Fruit fly (Drosophila melanogaster) whole organism, prepupa: Measurements from ENCODE around the gene d-cup.

Experiments
- CG11902 ChIP-seq: fragments of 200-800 bp; sonication (Bioruptor generic); optimal IDR thresholded peaks from 3 replicates; lab custom pipeline; 2016; ENCODE audit warnings: missing biosample characterization, missing genetic modification characterization
- CG16779 ChIP-seq: fragments of 200-800 bp; sonication (Bioruptor generic); optimal IDR thresholded peaks from 3 replicates; lab custom pipeline; 2017; ENCODE audit warnings: missing biosample characterization, mild to moderate bottlenecking, missing genetic modification characterization
- CG32006 ChIP-seq: fragments of 200-800 bp; sonication (Bioruptor generic); optimal IDR thresholded peaks from 3 replicates; lab custom pipeline; 2017; ENCODE audit warnings: missing biosample characterization, mild to moderate bottlenecking, missing genetic modification characterization
- CG34406 ChIP-seq: fragments of 200-800 bp; sonication (Bioruptor generic); optimal IDR thresholded peaks from 3 replicates; lab custom pipeline; 2016; ENCODE audit warnings: missing biosample characterization, missing genetic modification characterization
- CG4318 ChIP-seq: fragments of 200-800 bp; sonication (Bioruptor generic); optimal IDR thresholded peaks from 3 replicates; lab custom pipeline; 2017; ENCODE audit warnings: missing biosample characterization, mild to moderate bottlenecking, missing genetic modification characterization
- CG6163 ChIP-seq: fragments of 200-800 bp; sonication (Bioruptor generic); IDR thresholded peaks from 3 replicates; pipeline ENCODE4 v1.3.6; 2022; ENCODE audit warnings: missing biosample characterization, missing genetic modification characterization
- Lpt ChIP-seq: fragments of 200-800 bp; sonication (Bioruptor generic); optimal IDR thresholded peaks from 3 replicates; lab custom pipeline; 2016; ENCODE audit warnings: missing biosample characterization, missing genetic modification characterization
- Smox ChIP-seq: fragments of 200-800 bp; sonication (Bioruptor generic); optimal IDR thresholded peaks from 3 replicates; lab custom pipeline; 2016; ENCODE audit warnings: missing biosample characterization, missing genetic modification characterization
- Sox102F ChIP-seq: fragments of 200-800 bp; sonication (Bioruptor generic); optimal IDR thresholded peaks from 2 replicates; lab custom pipeline; 2016; ENCODE audit warnings: missing biosample characterization, mild to moderate bottlenecking, missing genetic modification characterization
- acj6 ChIP-seq: fragments of 200-800 bp; sonication (Bioruptor generic); optimal IDR thresholded peaks from 3 replicates; lab custom pipeline; 2016; ENCODE audit warnings: missing biosample characterization, missing genetic modification characterization
- cyc ChIP-seq: fragments of 200-800 bp; sonication (Bioruptor generic); optimal IDR thresholded peaks from 3 replicates; lab custom pipeline; 2016; ENCODE audit warnings: missing biosample characterization, missing genetic modification characterization
- pdm3 ChIP-seq: fragments of 200-800 bp; sonication (Bioruptor generic); optimal IDR thresholded peaks from 3 replicates; lab custom pipeline; 2016; ENCODE audit warnings: missing biosample characterization, missing genetic modification characterization

- TF ChIP-seq CG6163 (GFP tag; lab: Robert Waterston, UW) (no peak), CG11902 (no peak), acj6 (GFP tag; lab: Kevin White, UChicago) (no peak), Sox102F (GFP tag; lab: Kevin White, UChicago) (no peak), pdm3 (GFP tag; lab: Kevin White, UChicago) (no peak), CG16779 (tag; lab: Kevin White, UChicago) (no peak), cyc (GFP tag; lab: Kevin White, UChicago) (no peak), Smox (no peak), CG34406 (GFP tag; lab: Kevin White, UChicago) (no peak), CG32006 (no peak), CG4318 (no peak), Lpt (GFP tag; lab: Kevin White, UChicago) (no peak)
Observed at dm6 chr3R:12848313-12848712, 43.4 kb upstream of the d-cup start, which contains the start of gene beat-Va.
